Fruit fly (Drosophila melanogaster): ENCODE data around the gene CG15892.
A peak's percentile ranks its signal among the peaks of the same experiment; 100 is the strongest.

CG15892 gene

DNA sequence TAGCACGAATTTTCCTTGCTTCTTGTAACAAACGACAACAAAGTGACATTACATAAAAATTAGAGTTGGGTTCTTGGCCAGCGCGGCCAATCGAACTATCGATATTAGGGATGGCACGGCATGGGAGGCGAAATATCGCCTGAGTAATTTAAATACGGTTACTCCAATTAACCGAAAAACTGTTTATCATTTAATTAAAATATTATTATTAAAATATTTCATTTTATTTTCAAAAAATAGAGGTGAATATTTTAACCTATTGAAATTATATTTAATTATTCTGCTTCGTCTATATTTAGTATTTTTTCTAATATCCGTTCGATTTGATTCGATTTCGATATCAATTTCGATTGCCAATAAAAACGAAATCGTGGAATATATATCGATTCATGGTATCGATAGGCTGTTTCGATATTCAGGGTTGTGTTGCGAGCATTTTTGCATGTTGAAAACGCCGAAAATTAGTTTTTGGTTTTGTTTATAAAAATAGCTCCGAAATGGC, 38.7 kb downstream of the CG15892 start, which contains the start of the genes Rbcn-3A and Spx (continued):
- TF ChIP-seq pzg (GFP tag; optimal IDR thresholded peaks at IDR 0.05): peak; percentile 42
- TF ChIP-seq tna (GFP tag; IDR thresholded peaks at IDR 0.05; ENCODE audit: partially characterized antibody): peak; percentile 70
- peak; percentile 62; the same call in 2 of the 3 replicates for TF ChIP-seq CG17361 (GFP tag; IDR thresholded peaks at IDR 0.05)
- peak; percentile 81 for TF ChIP-seq Sry-δ (GFP tag; optimal IDR thresholded peaks at IDR 0.05)
- no peak for TF ChIP-seq CG1792 (GFP tag; optimal IDR thresholded peaks at IDR 0.05)
- TF ChIP-seq sim (GFP tag; IDR thresholded peaks at IDR 0.05): no peak
- TF ChIP-seq org-1 (GFP tag; optimal IDR thresholded peaks at IDR 0.05): no peak
- TF ChIP-seq CG5245 (GFP tag; optimal IDR thresholded peaks at IDR 0.05): no peak
- TF ChIP-seq HLH54F (GFP tag; optimal IDR thresholded peaks at IDR 0.05): no peak
- TF ChIP-seq Dip3 (GFP tag; optimal IDR thresholded peaks at IDR 0.05): no peak
- no peak for TF ChIP-seq tup (GFP tag; optimal IDR thresholded peaks at IDR 0.05)
- no peak for TF ChIP-seq gcm2 (GFP tag; optimal IDR thresholded peaks at IDR 0.05)
- TF ChIP-seq HLHmδ (GFP tag; optimal IDR thresholded peaks at IDR 0.05): no peak
- TF ChIP-seq dpn (GFP tag; optimal IDR thresholded peaks at IDR 0.05): peak in 1 of 2 experiments; percentile 44
- no peak for TF ChIP-seq so (GFP tag; IDR thresholded peaks at IDR 0.05)
- no peak for TF ChIP-seq Lpt (GFP tag; optimal IDR thresholded peaks at IDR 0.05)
- TF ChIP-seq CG34224 (GFP tag; IDR thresholded peaks at IDR 0.05; ENCODE audit: partially characterized antibody): peak; percentile 81
- no peak for TF ChIP-seq danr (GFP tag; IDR thresholded peaks at IDR 0.05)
- no peak for TF ChIP-seq Blimp-1 (GFP tag; optimal IDR thresholded peaks at IDR 0.05)
- peak; percentile 26 for TF ChIP-seq CG7839 (tag; optimal IDR thresholded peaks at IDR 0.05)
- TF ChIP-seq CG1529 (GFP tag; optimal IDR thresholded peaks at IDR 0.05): no peak
- no peak for TF ChIP-seq CG7786 (GFP tag; optimal IDR thresholded peaks at IDR 0.05)
- no peak for TF ChIP-seq kah (GFP tag; optimal IDR thresholded peaks at IDR 0.05)
- no peak for TF ChIP-seq HLH3B (GFP tag; IDR thresholded peaks at IDR 0.05)
- TF ChIP-seq CTCF (GFP tag; optimal IDR thresholded peaks at IDR 0.05): no peak
- no peak for TF ChIP-seq klu (GFP tag; IDR thresholded peaks at IDR 0.05)
- no peak for TF ChIP-seq lov (optimal IDR thresholded peaks at IDR 0.05)
- no peak for TF ChIP-seq lov (GFP tag; IDR thresholded peaks at IDR 0.05)
- TF ChIP-seq CG18476 (GFP tag; optimal IDR thresholded peaks at IDR 0.05): no peak
- TF ChIP-seq Ptx1 (GFP tag; IDR thresholded peaks at IDR 0.05): peak; percentile 47
- no peak for TF ChIP-seq caup (GFP tag; optimal IDR thresholded peaks at IDR 0.05; ENCODE audit: severe bottlenecking)
- peak; percentile 53 for TF ChIP-seq grau (tag; optimal IDR thresholded peaks at IDR 0.05)
- peak; percentile 36 for TF ChIP-seq Dek (tag; optimal IDR thresholded peaks at IDR 0.05)
- TF ChIP-seq CG2129 (GFP tag; IDR thresholded peaks at IDR 0.05; ENCODE audit: partially characterized antibody): peak; percentile 82
- TF ChIP-seq ap (GFP tag; IDR thresholded peaks at IDR 0.05): no peak
- no peak for TF ChIP-seq pho (GFP tag; optimal IDR thresholded peaks at IDR 0.05)
- no peak for TF ChIP-seq Sin3A (optimal IDR thresholded peaks at IDR 0.05)
- no peak for TF ChIP-seq CG11695 (GFP tag; IDR thresholded peaks at IDR 0.05)
- no peak for TF ChIP-seq CG4328 (GFP tag; optimal IDR thresholded peaks at IDR 0.05)
- TF ChIP-seq Doc3 (GFP tag; IDR thresholded peaks at IDR 0.05; ENCODE audit: partially characterized antibody): peak; percentile 89
- peak; percentile 79 for TF ChIP-seq bbx (GFP tag; IDR thresholded peaks at IDR 0.05; ENCODE audit: partially characterized antibody)
- TF ChIP-seq wek (GFP tag; optimal IDR thresholded peaks at IDR 0.05): no peak
- TF ChIP-seq CG2712 (tag; optimal IDR thresholded peaks at IDR 0.05): peak; percentile 49
- TF ChIP-seq bigmax (GFP tag; optimal IDR thresholded peaks at IDR 0.05): no peak
- TF ChIP-seq Max (GFP tag; optimal IDR thresholded peaks at IDR 0.05): no peak
- peak; percentile 39; the same call in 1 of the 4 replicates for TF ChIP-seq Gug (GFP tag; IDR thresholded peaks at IDR 0.05)
- no peak for TF ChIP-seq Fer1 (GFP tag; optimal IDR thresholded peaks at IDR 0.05)
- peak; percentile 77 for TF ChIP-seq Opbp (GFP tag; IDR thresholded peaks at IDR 0.05; ENCODE audit: partially characterized antibody)
- TF ChIP-seq CG10366 (GFP tag; IDR thresholded peaks at IDR 0.05): no peak
- no peak for TF ChIP-seq CG7987 (GFP tag; optimal IDR thresholded peaks at IDR 0.05)
- TF ChIP-seq CG8944 (GFP tag; optimal IDR thresholded peaks at IDR 0.05): no peak
- TF ChIP-seq CG2875 (GFP tag; optimal IDR thresholded peaks at IDR 0.05): no peak
